Worm (Caenorhabditis elegans): Measurements from ENCODE around the gene ZC443.4.

ce11 chrV:12824777-12825176, 5.1 kb upstream of the ZC443.4 start, which contains the start of gene ugt-16:
- TF ChIP-seq elt-2 (tag; optimal IDR thresholded peaks at IDR 0.05) = peak; percentile 78
- TF ChIP-seq nhr-76 (tag; optimal IDR thresholded peaks at IDR 0.05) = no peak
- no peak for TF ChIP-seq vab-15 (tag; optimal IDR thresholded peaks at IDR 0.05)
- TF ChIP-seq ama-1 (optimal IDR thresholded peaks at IDR 0.05) = no peak
- no peak for TF ChIP-seq aha-1 (tag; optimal IDR thresholded peaks at IDR 0.05)
- TF ChIP-seq nhr-11 (tag; optimal IDR thresholded peaks at IDR 0.05) = no peak
- no peak for TF ChIP-seq lsy-2 (tag; optimal IDR thresholded peaks at IDR 0.05)
- no peak for TF ChIP-seq fkh-10 (GFP tag; optimal IDR thresholded peaks at IDR 0.05)
